Worm (Caenorhabditis elegans) whole organism, young adult: ENCODE results near the gene kbp-1.
A peak's percentile ranks its signal among the peaks of the same experiment; 100 is the strongest.

ENCODE experiments used
- B0035.1 ChIP-seq: sonication (generic microtip); optimal IDR thresholded peaks from 2 replicates; lab custom pipeline; 2016; ENCODE audit warnings: missing genetic modification characterization, mild to moderate bottlenecking, missing compliant biosample characterization, missing genotype, missing genetic modification reagents
- B0261.1 ChIP-seq: sonication (generic microtip); optimal IDR thresholded peaks from 2 replicates; lab custom pipeline; 2016; ENCODE audit warnings: mild to moderate bottlenecking, missing genetic modification characterization, moderate library complexity, missing compliant biosample characterization
- B0336.3 ChIP-seq: fragments of 200-800 bp; sonication (Bioruptor generic); IDR thresholded peaks from 2 replicates; pipeline ENCODE4 v1.3.6; 2022; ENCODE audit warnings: missing genetic modification characterization, missing compliant biosample characterization
- F33H1.4 ChIP-seq: fragments of 200-800 bp; sonication (Bioruptor generic); IDR thresholded peaks from 2 replicates; pipeline ENCODE4 v1.3.6; 2022; ENCODE audit warnings: missing genetic modification reagents, missing genetic modification characterization, missing compliant biosample characterization
- F52B5.7 ChIP-seq: sonication (generic microtip); optimal IDR thresholded peaks from 2 replicates; lab custom pipeline; 2016; ENCODE audit warnings: mild to moderate bottlenecking, missing genetic modification characterization, missing compliant biosample characterization
- F55B11.4 ChIP-seq: sonication (generic microtip); optimal IDR thresholded peaks from 2 replicates; lab custom pipeline; 2016; ENCODE audit warnings: missing compliant biosample characterization, missing genetic modification characterization, borderline replicate concordance; ENCODE audit not compliant: insufficient read depth
- Y53G8AR.9 ChIP-seq: fragments of 200-800 bp; sonication (Bioruptor generic); conservative IDR thresholded peaks from 2 replicates; pipeline ENCODE4 v1.3.6; 2022; ENCODE audit warnings: missing genetic modification reagents, missing genetic modification characterization, missing compliant biosample characterization
- ZK185.1 ChIP-seq: sonication (generic microtip); optimal IDR thresholded peaks from 2 replicates; lab custom pipeline; 2016; ENCODE audit warnings: mild to moderate bottlenecking, missing genetic modification characterization, missing compliant biosample characterization; ENCODE audit not compliant: poor library complexity, severe bottlenecking
- ama-1 ChIP-seq, 3 experiments: fragments of 150-350 bp in 1 of 3; sonication (generic microtip) in 2 of 3; optimal IDR thresholded peaks; 2 replicates each; lab custom pipeline; 2014 to 2018; ENCODE audit warnings: missing biosample characterization in 2 of 3, missing genetic modification characterization in 2 of 3, missing genetic modification reagents in 2 of 3
- attf-6 ChIP-seq: fragments of 200-800 bp; sonication (Bioruptor generic); IDR thresholded peaks from 2 replicates; pipeline ENCODE4 v1.3.6; 2022; ENCODE audit warnings: missing genetic modification reagents, missing genetic modification characterization, missing compliant biosample characterization
- ceh-100 ChIP-seq: fragments of 200-800 bp; sonication (Bioruptor generic); IDR thresholded peaks from 2 replicates; pipeline ENCODE4 v1.3.6; 2022; ENCODE audit warnings: missing genetic modification reagents, missing genetic modification characterization, missing compliant biosample characterization
- die-1 ChIP-seq: sonication (generic microtip); optimal IDR thresholded peaks from 2 replicates; lab custom pipeline; 2016; ENCODE audit warnings: missing genotype, mild to moderate bottlenecking, missing genetic modification characterization, missing compliant biosample characterization
- dpl-1 ChIP-seq: fragments of 150-350 bp; optimal IDR thresholded peaks from 2 replicates; lab custom pipeline; 2014; ENCODE audit warnings: missing biosample characterization, missing genetic modification reagents, missing genetic modification characterization
- ekl-4 ChIP-seq: fragments of 200-800 bp; sonication (Bioruptor generic); IDR thresholded peaks from 2 replicates; pipeline ENCODE4 v1.3.6; 2022; ENCODE audit warnings: missing genetic modification reagents, missing genetic modification characterization, missing compliant biosample characterization
- gei-17 ChIP-seq: fragments of 200-800 bp; sonication (Bioruptor generic); optimal IDR thresholded peaks from 2 replicates; lab custom pipeline; 2018; ENCODE audit warnings: mild to moderate bottlenecking, missing genetic modification characterization, missing compliant biosample characterization
- hlh-12 ChIP-seq: sonication (generic microtip); optimal IDR thresholded peaks from 2 replicates; lab custom pipeline; 2016; ENCODE audit warnings: missing genetic modification characterization, missing compliant biosample characterization
- hrde-1 ChIP-seq: sonication (generic microtip); optimal IDR thresholded peaks from 2 replicates; lab custom pipeline; 2016; ENCODE audit warnings: missing genetic modification characterization, mild to moderate bottlenecking, missing compliant biosample characterization, moderate library complexity, missing genotype, missing genetic modification reagents, borderline replicate concordance
- lin-35 ChIP-seq, 3 experiments: fragments of 150-350 bp in 2 of 3; sonication (generic microtip) in 1 of 3; optimal IDR thresholded peaks; 2 replicates each; lab custom pipeline; 2014 to 2018; ENCODE audit warnings: missing biosample characterization in 3 of 3, missing genetic modification characterization in 3 of 3, missing genetic modification reagents in 3 of 3
- lsl-1 ChIP-seq: fragments of 200-800 bp; sonication (Bioruptor generic); optimal IDR thresholded peaks from 2 replicates; lab custom pipeline; 2018; ENCODE audit warnings: mild to moderate bottlenecking, missing genetic modification characterization, moderate library complexity, missing compliant biosample characterization
- lsy-27 ChIP-seq: sonication (generic microtip); optimal IDR thresholded peaks from 2 replicates; lab custom pipeline; 2017; ENCODE audit warnings: missing genetic modification characterization, mild to moderate bottlenecking, missing compliant biosample characterization, antibody characterized with exemption, missing genotype, borderline replicate concordance; ENCODE audit not compliant: insufficient read depth
- madf-10 ChIP-seq: sonication (generic microtip); optimal IDR thresholded peaks from 2 replicates; lab custom pipeline; 2016; ENCODE audit warnings: mild to moderate bottlenecking, missing genetic modification characterization, missing compliant biosample characterization
- madf-8 ChIP-seq: fragments of 200-800 bp; sonication (Bioruptor generic); conservative IDR thresholded peaks from 2 replicates; pipeline ENCODE4 v1.3.6; 2022; ENCODE audit warnings: missing genetic modification reagents, missing genetic modification characterization, missing compliant biosample characterization
- mes-4 ChIP-seq: sonication (generic microtip); optimal IDR thresholded peaks from 2 replicates; lab custom pipeline; 2016; ENCODE audit warnings: missing genotype, missing genetic modification characterization, missing compliant biosample characterization
- mxl-1 ChIP-seq: sonication (generic microtip); optimal IDR thresholded peaks from 2 replicates; lab custom pipeline; 2016; ENCODE audit warnings: missing genetic modification characterization, missing compliant biosample characterization
- nhr-27 ChIP-seq: fragments of 200-800 bp; sonication (Bioruptor generic); optimal IDR thresholded peaks from 2 replicates; lab custom pipeline; 2018; ENCODE audit warnings: mild to moderate bottlenecking, missing genetic modification characterization, moderate library complexity, missing compliant biosample characterization
- rpc-1 ChIP-seq, 2 experiments: fragments of 150-350 bp in 1 of 2; sonication (generic microtip) in 1 of 2; optimal IDR thresholded peaks; 2 replicates each; lab custom pipeline; 2014 to 2018; ENCODE audit warnings: missing biosample characterization in 1 of 2, missing genetic modification characterization in 1 of 2, missing genetic modification reagents in 1 of 2, missing genotype in 1 of 2
- sdz-38 ChIP-seq: sonication (generic microtip); optimal IDR thresholded peaks from 2 replicates; lab custom pipeline; 2016; ENCODE audit warnings: missing genotype, missing genetic modification characterization, missing compliant biosample characterization
- snpc-4 ChIP-seq, 5 experiments: fragments of 150-350 bp in 1 of 5; sonication (generic microtip) in 4 of 5; optimal IDR thresholded peaks; 2 replicates each; lab custom pipeline; 2014 to 2018; ENCODE audit warnings: missing genetic modification characterization in 5 of 5, missing biosample characterization in 3 of 5, antibody characterized with exemption in 2 of 5, mild to moderate bottlenecking in 2 of 5, missing compliant biosample characterization in 2 of 5, missing genotype in 2 of 5, moderate library complexity in 2 of 5, missing genetic modification reagents in 1 of 5
- zim-3 ChIP-seq: sonication (generic microtip); optimal IDR thresholded peaks from 2 replicates; lab custom pipeline; 2017; ENCODE audit warnings: mild to moderate bottlenecking, missing genetic modification characterization, moderate library complexity, missing compliant biosample characterization
- ztf-28 ChIP-seq: fragments of 200-800 bp; sonication (Bioruptor generic); IDR thresholded peaks from 2 replicates; pipeline ENCODE4 v1.3.6; 2022; ENCODE audit warnings: missing genetic modification reagents, missing genetic modification characterization, missing compliant biosample characterization

Gene kbp-1

DNA sequence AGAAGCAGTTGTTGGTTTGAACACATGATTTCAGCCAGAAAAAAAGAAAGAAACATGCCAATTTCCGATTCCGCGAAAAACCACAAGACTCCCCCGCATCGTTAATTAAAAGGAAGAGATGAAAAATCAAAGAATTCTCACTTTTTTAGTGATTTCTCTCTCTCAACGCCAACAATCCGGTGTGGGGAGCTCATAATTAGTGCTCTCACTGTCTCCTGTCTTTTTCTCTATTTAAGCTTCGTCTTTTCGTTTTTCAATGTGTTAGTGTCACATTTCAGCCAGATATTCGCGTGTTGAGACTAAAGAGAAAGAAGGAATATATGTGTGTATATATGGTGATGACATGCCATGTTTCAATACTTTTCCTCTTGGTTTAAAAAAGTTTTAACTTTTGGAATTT is 4.3 kb downstream of the kbp-1 start (continued):
- no peak for TF ChIP-seq madf-10 (tag; lab: Kevin White, UChicago)
- TF ChIP-seq ztf-28, result no peak
- TF ChIP-seq mxl-1 (tag; lab: Kevin White, UChicago), result no peak
- TF ChIP-seq ama-1 (optimal IDR thresholded peaks at IDR 0.05; lab: Kevin White, UChicago), result peak; percentile 46
- TF ChIP-seq ama-1 (GFP tag; optimal IDR thresholded peaks at IDR 0.05; lab: Kevin White, UChicago), result no peak

DNA sequence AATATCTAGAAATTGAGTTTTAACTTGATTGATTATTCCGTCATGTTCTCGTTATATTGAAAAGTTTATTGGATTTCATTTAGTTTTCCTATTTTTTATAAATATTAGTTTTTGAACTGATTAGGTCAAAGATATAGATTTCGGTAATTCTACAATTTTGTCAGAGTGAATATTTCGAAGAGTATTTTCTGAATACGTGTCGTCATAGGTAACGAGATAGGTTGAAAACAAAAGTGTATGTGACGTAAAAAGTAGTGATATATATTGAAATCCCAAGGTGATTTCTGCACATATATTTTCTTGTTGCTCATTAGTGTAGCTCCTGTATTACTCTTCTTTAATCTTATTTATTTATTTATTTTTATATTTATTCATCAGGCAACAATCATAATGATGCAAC is 11.4 kb downstream of the kbp-1 start, which contains the start of gene K04C2.7:
Gene K04C2.7, plus strand, starts transcription at position 301 of the 400 bp plus-strand sequence.
- TF ChIP-seq F33H1.4 (GFP tag; lab: Robert Waterston, UW), result no peak

DNA sequence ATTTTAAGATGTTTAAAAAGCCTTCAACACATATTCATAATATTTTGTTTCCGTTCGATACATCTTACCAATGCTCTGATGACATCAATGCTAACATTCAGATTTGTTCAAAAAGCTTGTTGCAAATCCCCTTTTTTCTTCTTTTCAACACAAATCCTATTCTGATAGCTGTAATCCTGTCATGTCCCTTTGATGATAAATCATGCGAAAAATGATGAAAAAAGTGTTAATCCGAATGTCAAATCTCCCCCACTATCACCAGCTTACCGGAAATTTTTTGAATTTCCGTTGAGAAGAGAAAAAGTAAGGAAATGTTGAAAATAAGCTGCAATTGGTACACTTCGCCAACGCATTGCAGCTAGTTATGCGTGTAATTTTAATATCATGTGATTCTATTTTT is 12.3 kb downstream of the kbp-1 start:
- TF ChIP-seq F52B5.7 (tag; lab: Kevin White, UChicago) (no peak), mxl-1 (tag; lab: Kevin White, UChicago) (no peak), mes-4 (tag; lab: Kevin White, UChicago) (no peak), ekl-4 (no peak), B0336.3 (no peak), rpc-1 (optimal IDR thresholded peaks at IDR 0.05; lab: Kevin White, UChicago) (no peak), rpc-1 (tag; optimal IDR thresholded peaks at IDR 0.05; lab: Kevin White, UChicago) (no peak), hlh-12 (tag; lab: Kevin White, UChicago) (no peak), attf-6 (GFP tag; lab: Robert Waterston, UW) (no peak), F55B11.4 (tag; lab: Kevin White, UChicago) (no peak), B0035.1 (tag; lab: Kevin White, UChicago) (no peak), zim-3 (tag; lab: Kevin White, UChicago) (no peak), gei-17 (GFP tag; lab: Kevin White, UChicago) (no peak), hrde-1 (tag; lab: Kevin White, UChicago) (no peak), dpl-1 (no peak), ceh-100 (GFP tag; lab: Robert Waterston, UW) (no peak), B0261.1 (tag; lab: Kevin White, UChicago) (no peak)

DNA sequence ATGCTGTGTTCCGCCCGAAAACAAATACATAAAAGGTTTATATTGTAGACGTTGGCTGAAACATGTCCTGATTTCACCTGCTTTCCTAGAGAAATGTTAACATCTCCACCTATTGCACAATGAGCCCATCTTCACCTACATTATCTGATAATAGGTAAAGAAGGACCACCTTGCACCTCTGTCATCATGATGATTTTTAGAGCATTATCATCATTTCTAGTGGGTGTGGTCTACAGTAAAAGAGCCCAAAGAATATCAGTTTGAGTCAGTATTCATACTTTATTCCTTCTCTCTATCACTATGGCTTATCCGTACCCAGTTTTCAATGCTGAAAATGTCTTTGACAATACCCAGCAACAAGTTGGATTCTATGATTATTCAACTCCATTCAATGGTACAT is 14.8 kb downstream of the kbp-1 start, which contains the start of gene med-2:
Gene med-2, plus strand, starts transcription at position 301 of the 400 bp plus-strand sequence.
- TF ChIP-seq lsl-1 (GFP tag; lab: Kevin White, UChicago), result no peak
- TF ChIP-seq die-1 (tag; lab: Kevin White, UChicago), result no peak
- TF ChIP-seq sdz-38, result no peak
- TF ChIP-seq lsy-27 (tag; lab: Kevin White, UChicago), result no peak
- no peak for TF ChIP-seq lin-35 (GFP tag; optimal IDR thresholded peaks at IDR 0.05; lab: Kevin White, UChicago)
- no peak for TF ChIP-seq Y53G8AR.9 (GFP tag; lab: Robert Waterston, UW)
- no peak for TF ChIP-seq ama-1 (optimal IDR thresholded peaks at IDR 0.05; lab: Kevin White, UChicago)
- no peak for TF ChIP-seq ama-1 (GFP tag; optimal IDR thresholded peaks at IDR 0.05; lab: Kevin White, UChicago)
- TF ChIP-seq snpc-4 (GFP tag; optimal IDR thresholded peaks at IDR 0.05; lab: Kevin White, UChicago), result no peak
- no peak for TF ChIP-seq snpc-4 (tag; optimal IDR thresholded peaks at IDR 0.05; lab: Kevin White, UChicago)
- TF ChIP-seq hrde-1 (tag; lab: Kevin White, UChicago), result no peak
- TF ChIP-seq zim-3 (tag; lab: Kevin White, UChicago), result no peak
- TF ChIP-seq, all 124 proteins: peak for 0

DNA sequence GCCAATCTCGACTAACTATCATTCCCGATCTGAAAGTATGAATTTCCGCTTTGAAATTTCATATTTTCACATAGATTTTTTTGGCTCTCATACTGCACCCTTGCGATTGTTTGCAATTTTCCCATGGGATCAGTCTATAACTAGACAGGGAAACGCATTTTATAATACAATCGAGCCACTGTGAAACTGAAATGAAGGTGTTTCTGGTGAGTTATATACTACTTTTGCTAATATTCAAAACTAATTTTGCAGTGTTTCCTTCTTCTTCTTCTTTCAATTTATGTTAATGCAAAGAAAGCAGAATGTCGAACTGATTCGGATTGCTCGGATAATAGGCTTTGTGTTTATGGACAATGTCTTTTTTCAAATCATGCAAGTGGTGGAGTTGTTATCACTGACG is 16.5 kb downstream of the kbp-1 start:
- TF ChIP-seq madf-8 (GFP tag; lab: Robert Waterston, UW) (no peak), nhr-27 (tag; lab: Kevin White, UChicago) (no peak), ZK185.1 (tag; lab: Kevin White, UChicago) (no peak)
- TF ChIP-seq, all 124 proteins: peak for 0
